Fruit fly (Drosophila melanogaster) Kc167 (cell line): Measurements from ENCODE around the gene Jhbp15.

Experiments used
- h ChIP-seq: fragments of >200 bp; optimal IDR thresholded peaks from 3 replicates; lab custom pipeline; 2018; ENCODE audit warnings: missing external identifiers
- insv ChIP-seq: fragments of >200 bp; optimal IDR thresholded peaks from 3 replicates; lab custom pipeline; 2018; ENCODE audit warnings: missing external identifiers
- psq ChIP-seq: fragments of >200 bp; optimal IDR thresholded peaks from 2 replicates; lab custom pipeline; 2017; ENCODE audit warnings: missing external identifiers

DNA sequence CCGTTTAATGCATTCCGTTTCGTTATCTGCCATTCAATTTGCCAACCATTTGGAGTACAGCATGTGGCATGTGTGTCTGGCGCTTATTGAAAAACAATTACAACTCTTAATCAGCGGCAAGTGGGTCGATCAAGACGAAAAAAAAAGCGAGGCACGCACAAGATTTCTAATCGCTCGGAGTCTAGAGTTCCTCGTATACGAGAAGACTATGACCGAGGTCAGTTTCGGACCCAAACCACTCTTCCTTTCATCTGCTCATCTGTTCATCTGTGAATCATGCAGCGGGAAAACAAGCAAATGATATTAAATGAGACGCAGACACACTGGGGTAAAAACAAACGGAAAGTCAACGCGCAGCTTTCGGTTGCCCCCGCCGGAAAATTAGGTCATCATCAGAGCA is 40.7 kb upstream of the Jhbp15 start:
- TF ChIP-seq insv (lab: Kevin White, UChicago) = no peak
- no peak for TF ChIP-seq h (lab: Kevin White, UChicago)
- TF ChIP-seq psq (lab: Kevin White, UChicago) = no peak
